Worm (Caenorhabditis elegans) whole organism, L3 larva: ENCODE data around the gene nog-1.
A peak's percentile ranks its signal among the peaks of the same experiment; 100 is the strongest.

Experiments
- ama-1 ChIP-seq: fragments of 150-350 bp; optimal IDR thresholded peaks from 2 replicates; lab custom pipeline; 2018
- ceh-28 ChIP-seq: fragments of 150-350 bp; optimal IDR thresholded peaks from 2 replicates; lab custom pipeline; 2014; ENCODE audit warnings: missing biosample characterization, missing genetic modification reagents, missing genetic modification characterization
- ceh-9 ChIP-seq: sonication (generic microtip); optimal IDR thresholded peaks from 2 replicates; lab custom pipeline; 2018; ENCODE audit warnings: missing biosample characterization, missing genetic modification characterization
- daf-12 ChIP-seq: fragments of 150-350 bp; optimal IDR thresholded peaks from 2 replicates; lab custom pipeline; 2014; ENCODE audit warnings: missing biosample characterization, missing genetic modification reagents, missing genetic modification characterization
- egl-27 ChIP-seq: sonication (generic microtip); optimal IDR thresholded peaks from 4 replicates; lab custom pipeline; 2017; ENCODE audit warnings: missing biosample characterization, missing genetic modification reagents, missing genetic modification characterization
- elt-1 ChIP-seq: fragments of 150-350 bp; optimal IDR thresholded peaks from 2 replicates; lab custom pipeline; 2014; ENCODE audit warnings: missing biosample characterization, missing genetic modification characterization
- elt-3 ChIP-seq, 3 experiments: fragments of 150-350 bp in 1 of 3; sonication (generic microtip) in 2 of 3; optimal IDR thresholded peaks; 2 replicates in 2 of 3; 4 replicates in 1 of 3; lab custom pipeline; 2014 to 2017; ENCODE audit warnings: missing biosample characterization in 3 of 3, missing genetic modification characterization in 3 of 3
- fkh-10 ChIP-seq: sonication (generic microtip); optimal IDR thresholded peaks from 2 replicates; lab custom pipeline; 2017; ENCODE audit warnings: missing biosample characterization, missing genetic modification reagents, missing genetic modification characterization
- jun-1 ChIP-seq: fragments of 150-350 bp; optimal IDR thresholded peaks from 2 replicates; lab custom pipeline; 2014; ENCODE audit warnings: missing biosample characterization, missing genetic modification reagents, missing genetic modification characterization
- nhr-11 ChIP-seq: fragments of 150-350 bp; optimal IDR thresholded peaks from 2 replicates; lab custom pipeline; 2014; ENCODE audit warnings: missing biosample characterization, missing genetic modification characterization
- nhr-12 ChIP-seq: fragments of 150-350 bp; optimal IDR thresholded peaks from 2 replicates; lab custom pipeline; 2014; ENCODE audit warnings: missing biosample characterization, missing genetic modification characterization
- nhr-76 ChIP-seq: fragments of 150-350 bp; sonication (generic microtip); optimal IDR thresholded peaks from 5 replicates; lab custom pipeline; 2014; ENCODE audit warnings: missing biosample characterization, missing genetic modification characterization
- pqm-1 ChIP-seq: fragments of 150-350 bp; optimal IDR thresholded peaks from 2 replicates; lab custom pipeline; 2017; ENCODE audit warnings: missing biosample characterization, missing genetic modification characterization, inconsistent platforms

DNA sequence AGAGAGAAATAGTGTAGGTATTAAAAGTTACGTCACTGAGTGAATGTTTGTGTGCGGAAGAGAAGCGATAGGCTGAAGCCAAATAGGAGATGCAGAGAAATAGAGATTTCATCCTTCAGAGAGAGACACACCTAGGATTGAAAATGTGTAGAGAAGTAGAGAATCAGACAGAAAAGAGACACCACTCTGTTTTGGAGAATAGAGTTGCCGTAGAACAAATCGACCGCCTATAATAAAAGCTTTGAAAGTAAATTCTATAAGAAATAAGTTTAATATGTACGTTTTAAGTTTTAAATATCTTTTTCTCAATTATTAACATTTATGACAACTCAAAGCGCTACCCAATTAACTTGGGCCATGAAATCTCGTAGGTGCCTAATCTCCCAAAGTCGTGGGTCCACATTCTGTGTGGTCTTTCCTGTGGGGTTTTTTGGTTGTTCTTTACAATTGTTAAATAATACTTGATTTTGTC is 16.8 kb downstream of the nog-1 start, which contains the start of gene T07A9.12:
- TF ChIP-seq egl-27 (tag; lab: Kevin White, UChicago): no peak
- no peak for TF ChIP-seq fkh-10 (GFP tag; lab: Kevin White, UChicago)
- peak; percentile 58 for TF ChIP-seq pqm-1 (tag; lab: Kevin White, UChicago)
- TF ChIP-seq jun-1: peak; percentile 65
- TF ChIP-seq daf-12: no peak
- TF ChIP-seq ceh-9: no peak
- TF ChIP-seq elt-1 (tag; lab: Kevin White, UChicago): no peak
- TF ChIP-seq elt-3 (tag; optimal IDR thresholded peaks at IDR 0.05; lab: Kevin White, UChicago): no peak
- peak; percentile 20 for TF ChIP-seq ceh-28 (tag; lab: Kevin White, UChicago)
- no peak for TF ChIP-seq nhr-76 (tag; lab: Kevin White, UChicago)
- no peak for TF ChIP-seq nhr-12
- no peak for TF ChIP-seq nhr-11 (tag; lab: Kevin White, UChicago)
- TF ChIP-seq ama-1 (lab: Kevin White, UChicago): no peak
